Fruit fly (Drosophila melanogaster): ENCODE measurements around the gene CG1368.

The CG1368 gene

dm6 chrX:14174456-14174855 lies at the start of gene CG1368:
TSS of gene CG1368 (plus strand) at chrX:14174756.
- TF ChIP-seq CG18262 (tag; optimal IDR thresholded peaks at IDR 0.05) (no peak), CG17385 (GFP tag; optimal IDR thresholded peaks at IDR 0.05) (peak; percentile 29), chinmo (GFP tag; IDR thresholded peaks at IDR 0.05; ENCODE audit: partially characterized antibody) (peak; percentile 68; the same call in 1 of the 4 replicates), CG8359 (GFP tag; optimal IDR thresholded peaks at IDR 0.05; ENCODE audit: borderline replicate concordance) (peak; percentile 3)

DNA sequence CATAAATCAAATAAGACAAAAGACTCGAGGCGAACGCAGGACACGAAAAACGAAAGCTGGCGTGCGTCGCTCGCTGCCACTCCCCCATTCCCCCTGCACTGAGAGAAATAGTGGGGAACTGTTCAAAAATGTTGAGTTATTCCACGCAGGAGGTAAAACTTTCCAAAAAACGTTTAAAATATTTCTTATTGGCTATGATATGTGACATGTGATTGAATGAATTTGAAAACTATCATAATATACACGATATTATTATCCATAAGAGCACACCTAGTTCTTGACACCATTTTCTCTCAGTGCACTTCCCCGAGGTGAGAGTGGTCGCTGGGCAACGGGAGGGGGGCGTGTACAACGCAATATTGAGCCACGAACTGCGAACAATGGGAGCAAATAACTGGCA lies 40.6 kb upstream of the CG1368 start:
- TF ChIP-seq her (GFP tag; optimal IDR thresholded peaks at IDR 0.05), result no peak
- peak; percentile 22 for TF ChIP-seq nom (GFP tag; optimal IDR thresholded peaks at IDR 0.05)

DNA sequence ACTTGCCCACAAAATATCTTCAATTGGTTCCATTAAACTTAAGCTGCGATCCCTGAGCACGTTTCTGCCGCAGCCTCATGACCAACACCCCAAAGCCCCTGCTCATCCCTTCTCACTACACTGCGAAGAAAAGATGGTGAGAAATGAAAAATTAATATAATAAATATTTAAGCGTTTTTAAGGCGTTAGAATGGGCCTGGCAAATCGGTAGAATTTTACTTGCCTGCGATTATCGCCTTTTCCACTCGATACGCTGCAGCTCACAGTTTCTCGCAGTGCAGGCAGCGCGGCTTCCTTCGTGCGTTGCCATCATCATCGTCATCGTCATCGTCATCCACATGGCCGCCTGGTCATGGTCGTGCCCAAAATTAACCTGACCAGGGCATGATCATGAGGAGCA lies 26.4 kb upstream of the CG1368 start:
- 0 out of 2 replicates have a peak, but pooled peaks have one; percentile 11 for TF ChIP-seq Drgx (GFP tag; IDR thresholded peaks at IDR 0.05)
- TF ChIP-seq ftz-f1 (GFP tag; optimal IDR thresholded peaks at IDR 0.05), result no peak

DNA sequence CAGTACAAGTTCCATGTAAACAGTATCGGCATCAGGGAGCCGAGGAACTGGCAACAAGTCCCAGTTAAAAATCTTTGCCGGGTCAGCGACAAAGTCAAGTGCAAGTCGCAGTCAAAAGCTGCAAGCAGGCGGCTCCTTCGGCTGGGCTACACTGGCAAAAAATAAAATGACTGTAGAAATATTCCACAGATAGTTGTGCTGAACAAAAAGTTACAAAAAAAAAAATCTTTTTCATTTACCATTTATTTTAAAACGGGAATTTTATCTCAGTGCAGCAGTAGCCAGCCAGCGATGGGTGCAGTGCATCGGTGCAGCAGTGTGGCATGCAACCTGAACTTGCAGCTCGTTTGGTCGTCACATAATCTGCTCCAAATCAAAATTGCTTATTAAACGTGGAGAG lies 25.2 kb upstream of the CG1368 start:
- TF ChIP-seq sens (GFP tag) (peak; percentile 6), Drgx (GFP tag; IDR thresholded peaks at IDR 0.05) (peak; percentile 71), bab2 (GFP tag; optimal IDR thresholded peaks at IDR 0.05) (no peak)

dm6 chrX:14151906-14152305 lies 22.6 kb upstream of the CG1368 start, which contains the start of gene CG12479:
TSS of gene CG12479 (minus strand) at chrX:14152006.
- TF ChIP-seq CG6854 (GFP tag; optimal IDR thresholded peaks at IDR 0.05) (no peak), Hr39 (optimal IDR thresholded peaks at IDR 0.05) (no peak), luna (GFP tag; optimal IDR thresholded peaks at IDR 0.05) (no peak), so (GFP tag; IDR thresholded peaks at IDR 0.05) (no peak), her (GFP tag; optimal IDR thresholded peaks at IDR 0.05) (no peak), CG8478 (optimal IDR thresholded peaks at IDR 0.05) (no peak), Hr78 (GFP tag; optimal IDR thresholded peaks at IDR 0.05) (no peak), CG6689 (GFP tag; IDR thresholded peaks at IDR 0.05) (no peak), CG1603 (tag; optimal IDR thresholded peaks at IDR 0.05) (no peak), z (GFP tag; IDR thresholded peaks at IDR 0.05) (no peak), H15 (GFP tag; IDR thresholded peaks at IDR 0.05) (no peak), peb (GFP tag; IDR thresholded peaks at IDR 0.05) (no peak), Ssrp (tag; optimal IDR thresholded peaks at IDR 0.05) (no peak), pfk (GFP tag; optimal IDR thresholded peaks at IDR 0.05) (no peak)

DNA sequence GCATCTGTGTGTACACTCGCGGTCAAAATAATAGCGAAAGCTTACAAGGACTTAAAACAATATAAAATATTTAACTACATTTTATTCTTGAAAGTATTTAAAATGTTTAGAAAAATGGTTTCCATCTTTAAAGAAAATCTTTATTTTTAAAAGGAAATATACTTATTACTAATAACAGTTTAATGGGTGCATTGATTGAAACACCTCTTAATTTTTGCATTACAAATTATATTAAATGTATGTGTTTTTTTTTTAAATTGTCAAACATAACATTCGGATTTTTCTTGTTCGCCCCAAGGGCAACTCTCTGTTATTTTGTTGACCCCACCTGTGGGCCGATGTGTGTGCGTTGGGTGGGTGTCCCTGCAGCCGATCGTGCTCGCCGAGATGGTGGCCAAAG lies 20.9 kb upstream of the CG1368 start:
- TF ChIP-seq Stat92E (GFP tag; optimal IDR thresholded peaks at IDR 0.05), result no peak
- no peak for TF ChIP-seq da (GFP tag; optimal IDR thresholded peaks at IDR 0.05)
- TF ChIP-seq CG8478 (optimal IDR thresholded peaks at IDR 0.05), result no peak
- no peak for TF ChIP-seq sug (tag; optimal IDR thresholded peaks at IDR 0.05)
- no peak for TF ChIP-seq Taf1 (GFP tag; IDR thresholded peaks at IDR 0.05)
- TF ChIP-seq Meics (GFP tag; optimal IDR thresholded peaks at IDR 0.05), result no peak
- TF ChIP-seq bowl (GFP tag; IDR thresholded peaks at IDR 0.05), result no peak
- TF ChIP-seq yki (optimal IDR thresholded peaks at IDR 0.05), result no peak
- TF ChIP-seq odd (GFP tag; optimal IDR thresholded peaks at IDR 0.05), result no peak

Data from whole organism, embryonic.